Worm (Caenorhabditis elegans) whole organism, young adult: ENCODE results near the gene trpp-11.

Experiments used
- F49E8.2 ChIP-seq: sonication (generic microtip); optimal IDR thresholded peaks from 3 replicates; lab custom pipeline; 2017; ENCODE audit warnings: missing genetic modification characterization, mild to moderate bottlenecking, missing compliant biosample characterization, antibody characterized with exemption, moderate library complexity; ENCODE audit not compliant: insufficient read depth
- F52B5.7 ChIP-seq: sonication (generic microtip); optimal IDR thresholded peaks from 2 replicates; lab custom pipeline; 2016; ENCODE audit warnings: mild to moderate bottlenecking, missing genetic modification characterization, missing compliant biosample characterization
- F55B11.4 ChIP-seq: sonication (generic microtip); optimal IDR thresholded peaks from 2 replicates; lab custom pipeline; 2016; ENCODE audit warnings: missing compliant biosample characterization, missing genetic modification characterization, borderline replicate concordance; ENCODE audit not compliant: insufficient read depth
- Y53F4B.3 ChIP-seq: fragments of 200-800 bp; sonication (Bioruptor generic); IDR thresholded peaks from 2 replicates; pipeline ENCODE4 v1.3.6; 2022; ENCODE audit warnings: missing genetic modification reagents, missing genetic modification characterization, missing compliant biosample characterization
- ZK185.1 ChIP-seq: sonication (generic microtip); optimal IDR thresholded peaks from 2 replicates; lab custom pipeline; 2016; ENCODE audit warnings: mild to moderate bottlenecking, missing genetic modification characterization, missing compliant biosample characterization; ENCODE audit not compliant: poor library complexity, severe bottlenecking
- akir-1 ChIP-seq: fragments of 200-800 bp; sonication (Bioruptor generic); optimal IDR thresholded peaks from 2 replicates; lab custom pipeline; 2018; ENCODE audit warnings: mild to moderate bottlenecking, missing genetic modification characterization, moderate library complexity, missing compliant biosample characterization
- cebp-1 ChIP-seq, 2 experiments: fragments of 200-800 bp in 1 of 2; sonication (Bioruptor generic) in 1 of 2; sonication (generic microtip) in 1 of 2; IDR thresholded peaks in 1 of 2; optimal IDR thresholded peaks in 1 of 2; 2 replicates each; pipeline versions ENCODE4 v1.3.6 to Lab custom; 2017 to 2022; ENCODE audit warnings: missing compliant biosample characterization in 2 of 2, missing genetic modification characterization in 2 of 2, mild to moderate bottlenecking in 1 of 2, missing genetic modification reagents in 1 of 2, moderate library complexity in 1 of 2
- ceh-40 ChIP-seq: fragments of 200-800 bp; sonication (Bioruptor generic); IDR thresholded peaks from 2 replicates; pipeline ENCODE4 v1.3.6; 2022; ENCODE audit warnings: missing genetic modification characterization, missing compliant biosample characterization
- dox-1 ChIP-seq: fragments of 200-800 bp; sonication (Bioruptor generic); IDR thresholded peaks from 2 replicates; pipeline ENCODE4 v1.3.6; 2022; ENCODE audit warnings: missing genetic modification reagents, missing genetic modification characterization, missing compliant biosample characterization
- dpl-1 ChIP-seq: fragments of 150-350 bp; optimal IDR thresholded peaks from 2 replicates; lab custom pipeline; 2014; ENCODE audit warnings: missing biosample characterization, missing genetic modification reagents, missing genetic modification characterization
- egl-44 ChIP-seq: fragments of 200-800 bp; sonication (Bioruptor generic); IDR thresholded peaks from 2 replicates; pipeline ENCODE4 v1.3.6; 2022; ENCODE audit warnings: missing genetic modification reagents, missing genetic modification characterization, missing compliant biosample characterization
- egrh-3 ChIP-seq: fragments of 200-800 bp; sonication (Bioruptor generic); IDR thresholded peaks from 2 replicates; pipeline ENCODE4 v1.3.6; 2022; ENCODE audit warnings: missing genetic modification reagents, missing genetic modification characterization, missing compliant biosample characterization
- hlh-26 ChIP-seq: fragments of 200-800 bp; sonication (Bioruptor generic); conservative IDR thresholded peaks from 2 replicates; pipeline ENCODE4 v1.3.6; 2022; ENCODE audit warnings: missing genetic modification reagents, missing genetic modification characterization, missing compliant biosample characterization
- hrde-1 ChIP-seq: sonication (generic microtip); optimal IDR thresholded peaks from 2 replicates; lab custom pipeline; 2016; ENCODE audit warnings: missing genetic modification characterization, mild to moderate bottlenecking, missing compliant biosample characterization, moderate library complexity, missing genotype, missing genetic modification reagents, borderline replicate concordance
- hsf-1 ChIP-seq: fragments of 200-800 bp; sonication (Bioruptor generic); IDR thresholded peaks from 2 replicates; pipeline ENCODE4 v1.3.6; 2022; ENCODE audit warnings: missing genetic modification reagents, missing genetic modification characterization, missing compliant biosample characterization
- lin-26 ChIP-seq: fragments of 200-800 bp; sonication (Bioruptor generic); IDR thresholded peaks from 2 replicates; pipeline ENCODE4 v1.3.6; 2022; ENCODE audit warnings: missing genetic modification reagents, missing genetic modification characterization, missing compliant biosample characterization
- lir-1 ChIP-seq: fragments of 200-800 bp; sonication (Bioruptor generic); conservative IDR thresholded peaks from 2 replicates; pipeline ENCODE4 v1.3.6; 2022; ENCODE audit warnings: missing genetic modification reagents, missing genetic modification characterization, missing compliant biosample characterization
- lsy-27 ChIP-seq: sonication (generic microtip); optimal IDR thresholded peaks from 2 replicates; lab custom pipeline; 2017; ENCODE audit warnings: missing genetic modification characterization, mild to moderate bottlenecking, missing compliant biosample characterization, antibody characterized with exemption, missing genotype, borderline replicate concordance; ENCODE audit not compliant: insufficient read depth
- madf-6 ChIP-seq: fragments of 200-800 bp; sonication (Bioruptor generic); IDR thresholded peaks from 2 replicates; pipeline ENCODE4 v1.3.6; 2022; ENCODE audit warnings: missing genetic modification reagents, missing genetic modification characterization, missing compliant biosample characterization
- mcd-1 ChIP-seq: fragments of 200-800 bp; sonication (Bioruptor generic); IDR thresholded peaks from 2 replicates; pipeline ENCODE4 v1.3.6; 2022; ENCODE audit warnings: missing genetic modification reagents, missing genetic modification characterization, missing compliant biosample characterization
- nfyb-1 ChIP-seq: fragments of 200-800 bp; sonication (Bioruptor generic); IDR thresholded peaks from 2 replicates; pipeline ENCODE4 v1.3.6; 2022; ENCODE audit warnings: missing genetic modification reagents, missing genetic modification characterization, missing compliant biosample characterization
- nhr-179 ChIP-seq: sonication (generic microtip); optimal IDR thresholded peaks from 2 replicates; lab custom pipeline; 2016; ENCODE audit warnings: mild to moderate bottlenecking, missing genetic modification characterization, missing compliant biosample characterization
- nhr-27 ChIP-seq: fragments of 200-800 bp; sonication (Bioruptor generic); optimal IDR thresholded peaks from 2 replicates; lab custom pipeline; 2018; ENCODE audit warnings: mild to moderate bottlenecking, missing genetic modification characterization, moderate library complexity, missing compliant biosample characterization
- nhr-90 ChIP-seq: sonication (generic microtip); optimal IDR thresholded peaks from 2 replicates; lab custom pipeline; 2016; ENCODE audit warnings: missing genotype, mild to moderate bottlenecking, missing genetic modification characterization, missing compliant biosample characterization
- pbrm-1 ChIP-seq: fragments of 200-800 bp; sonication (Bioruptor generic); IDR thresholded peaks from 2 replicates; pipeline ENCODE4 v1.3.6; 2022; ENCODE audit warnings: missing genetic modification reagents, missing genetic modification characterization, missing compliant biosample characterization
- rpc-1 ChIP-seq, 2 experiments: fragments of 150-350 bp in 1 of 2; sonication (generic microtip) in 1 of 2; optimal IDR thresholded peaks; 2 replicates each; lab custom pipeline; 2014 to 2018; ENCODE audit warnings: missing biosample characterization in 1 of 2, missing genetic modification characterization in 1 of 2, missing genetic modification reagents in 1 of 2, missing genotype in 1 of 2
- sdz-38 ChIP-seq: sonication (generic microtip); optimal IDR thresholded peaks from 2 replicates; lab custom pipeline; 2016; ENCODE audit warnings: missing genotype, missing genetic modification characterization, missing compliant biosample characterization
- sptf-2 ChIP-seq: fragments of 200-800 bp; sonication (Bioruptor generic); optimal IDR thresholded peaks from 2 replicates; lab custom pipeline; 2018; ENCODE audit warnings: mild to moderate bottlenecking, missing genetic modification characterization, missing compliant biosample characterization
- unc-130 ChIP-seq: sonication (generic microtip); optimal IDR thresholded peaks from 2 replicates; lab custom pipeline; 2016; ENCODE audit warnings: missing genetic modification reagents, missing genetic modification characterization, missing compliant biosample characterization
- zfh-2 ChIP-seq: fragments of 200-800 bp; sonication (Bioruptor generic); conservative IDR thresholded peaks from 2 replicates; pipeline ENCODE4 v1.3.6; 2022; ENCODE audit warnings: missing genetic modification reagents, missing genetic modification characterization, missing compliant biosample characterization
- zim-3 ChIP-seq: sonication (generic microtip); optimal IDR thresholded peaks from 2 replicates; lab custom pipeline; 2017; ENCODE audit warnings: mild to moderate bottlenecking, missing genetic modification characterization, moderate library complexity, missing compliant biosample characterization
- ztf-25 ChIP-seq: fragments of 200-800 bp; sonication (Bioruptor generic); IDR thresholded peaks from 2 replicates; pipeline ENCODE4 v1.3.6; 2022; ENCODE audit warnings: missing genetic modification reagents, missing genetic modification characterization, missing compliant biosample characterization

Gene trpp-11

ce11 chrIII:764884-765283 is 30.1 kb upstream of the trpp-11 start, which contains the start of gene ptl-1 (continued):
- TF ChIP-seq Y53F4B.3 (GFP tag; lab: Robert Waterston, UW) (no peak), egl-44 (GFP tag; lab: Robert Waterston, UW) (no peak), F52B5.7 (tag; lab: Kevin White, UChicago) (no peak), lsy-27 (tag; lab: Kevin White, UChicago) (no peak)
- TF ChIP-seq, all 124 proteins: peak for 0

ce11 chrIII:768528-768927 is 26.4 kb upstream of the trpp-11 start:
- TF ChIP-seq zfh-2 (GFP tag; lab: Robert Waterston, UW) (peak; percentile 69), egrh-3 (GFP tag; lab: Robert Waterston, UW) (peak; percentile 54; the same call in 1 of the 2 replicates), hlh-26 (GFP tag; lab: Robert Waterston, UW) (no peak)

ce11 chrIII:770958-771357 is 24.0 kb upstream of the trpp-11 start, which contains the start of gene tpst-2:
Gene tpst-2 (plus strand): TSS chrIII:771258.
- TF ChIP-seq hsf-1 (GFP tag; lab: Robert Waterston, UW) (no peak), akir-1 (GFP tag; lab: Kevin White, UChicago) (no peak), nhr-179 (tag; lab: Kevin White, UChicago) (no peak), dpl-1 (GFP tag; lab: Kevin White, UChicago) (no peak), hrde-1 (no peak), cebp-1 (GFP tag; IDR thresholded peaks at IDR 0.05; lab: Robert Waterston, UW) (no peak), cebp-1 (tag; optimal IDR thresholded peaks at IDR 0.05; lab: Kevin White, UChicago) (no peak), nfyb-1 (GFP tag; lab: Robert Waterston, UW) (no peak)

- TF ChIP-seq ceh-40 (GFP tag; lab: Robert Waterston, UW) (no peak), mcd-1 (GFP tag; lab: Robert Waterston, UW) (no peak), F55B11.4 (tag; lab: Kevin White, UChicago) (no peak), nhr-90 (no peak), nhr-27 (no peak), sptf-2 (GFP tag; lab: Kevin White, UChicago) (no peak), lin-26 (GFP tag; lab: Robert Waterston, UW) (no peak), sdz-38 (no peak), F49E8.2 (tag; lab: Kevin White, UChicago) (no peak), ztf-25 (GFP tag; lab: Robert Waterston, UW) (no peak), dox-1 (GFP tag; lab: Robert Waterston, UW) (no peak)
These were observed 22.3 kb upstream of the trpp-11 start for ce11 chrIII:772675-773074.

ce11 chrIII:773114-773513 is 21.8 kb upstream of the trpp-11 start, which contains the start of gene cyn-6:
Gene cyn-6 (plus strand): TSS chrIII:773414.
- TF ChIP-seq rpc-1 (optimal IDR thresholded peaks at IDR 0.05; lab: Kevin White, UChicago): no peak
- TF ChIP-seq rpc-1 (tag; optimal IDR thresholded peaks at IDR 0.05; lab: Kevin White, UChicago): no peak
- TF ChIP-seq madf-6 (GFP tag; lab: Robert Waterston, UW): no peak
- no peak for TF ChIP-seq zim-3 (tag; lab: Kevin White, UChicago)
- no peak for TF ChIP-seq unc-130 (GFP tag; lab: Kevin White, UChicago)
- no peak for TF ChIP-seq ZK185.1 (tag; lab: Kevin White, UChicago)
- TF ChIP-seq dpl-1 (GFP tag; lab: Kevin White, UChicago): no peak
- TF ChIP-seq lir-1 (GFP tag; lab: Robert Waterston, UW): no peak
- no peak for TF ChIP-seq pbrm-1 (GFP tag; lab: Robert Waterston, UW)
- TF ChIP-seq, all 124 proteins: peak for 0
